Worm (Caenorhabditis elegans) whole organism, early embryonic: ENCODE measurements around the gene C17H12.6.

Experiments
- B0310.2 ChIP-seq: sonication (generic microtip); optimal IDR thresholded peaks from 2 replicates; lab custom pipeline; 2016; ENCODE audit warnings: mild to moderate bottlenecking, missing genetic modification characterization, missing compliant biosample characterization
- aly-1 ChIP-seq: sonication (generic microtip); optimal IDR thresholded peaks from 2 replicates; lab custom pipeline; 2016; ENCODE audit warnings: missing genetic modification characterization, missing compliant biosample characterization
- ama-1 ChIP-seq: fragments of 150-350 bp; optimal IDR thresholded peaks from 2 replicates; lab custom pipeline; 2014
- ets-7 ChIP-seq: sonication (generic microtip); optimal IDR thresholded peaks from 2 replicates; lab custom pipeline; 2016; ENCODE audit warnings: missing genotype, missing genetic modification characterization, missing compliant biosample characterization
- hmbx-1 ChIP-seq: sonication (generic microtip); optimal IDR thresholded peaks from 2 replicates; lab custom pipeline; 2016; ENCODE audit warnings: mild to moderate bottlenecking, missing genetic modification characterization, missing compliant biosample characterization
- pes-1 ChIP-seq: fragments of 200-800 bp; sonication (Bioruptor generic); IDR thresholded peaks from 2 replicates; pipeline ENCODE4 v1.3.6; 2022; ENCODE audit warnings: missing genetic modification reagents, missing genetic modification characterization, missing compliant biosample characterization
- scrt-1 ChIP-seq: fragments of 200-800 bp; sonication (Bioruptor generic); IDR thresholded peaks from 2 replicates; pipeline ENCODE4 v1.3.6; 2022; ENCODE audit warnings: missing genetic modification characterization, missing compliant biosample characterization
- sea-1 ChIP-seq: fragments of 200-800 bp; sonication (Bioruptor generic); conservative IDR thresholded peaks from 2 replicates; pipeline ENCODE4 v1.3.6; 2022; ENCODE audit warnings: missing genetic modification characterization, missing compliant biosample characterization
- tbx-11 ChIP-seq: fragments of 200-800 bp; sonication (Bioruptor generic); IDR thresholded peaks from 2 replicates; pipeline ENCODE4 v1.3.6; 2022; ENCODE audit warnings: missing genetic modification characterization, missing compliant biosample characterization
- tbx-37 ChIP-seq: fragments of 200-800 bp; sonication (Bioruptor generic); conservative IDR thresholded peaks from 2 replicates; pipeline ENCODE4 v1.3.6; 2022; ENCODE audit warnings: missing genetic modification reagents, missing genetic modification characterization, missing compliant biosample characterization
- tra-4 ChIP-seq: sonication (generic microtip); optimal IDR thresholded peaks from 2 replicates; lab custom pipeline; 2017; ENCODE audit warnings: missing genetic modification characterization, missing compliant biosample characterization

DNA sequence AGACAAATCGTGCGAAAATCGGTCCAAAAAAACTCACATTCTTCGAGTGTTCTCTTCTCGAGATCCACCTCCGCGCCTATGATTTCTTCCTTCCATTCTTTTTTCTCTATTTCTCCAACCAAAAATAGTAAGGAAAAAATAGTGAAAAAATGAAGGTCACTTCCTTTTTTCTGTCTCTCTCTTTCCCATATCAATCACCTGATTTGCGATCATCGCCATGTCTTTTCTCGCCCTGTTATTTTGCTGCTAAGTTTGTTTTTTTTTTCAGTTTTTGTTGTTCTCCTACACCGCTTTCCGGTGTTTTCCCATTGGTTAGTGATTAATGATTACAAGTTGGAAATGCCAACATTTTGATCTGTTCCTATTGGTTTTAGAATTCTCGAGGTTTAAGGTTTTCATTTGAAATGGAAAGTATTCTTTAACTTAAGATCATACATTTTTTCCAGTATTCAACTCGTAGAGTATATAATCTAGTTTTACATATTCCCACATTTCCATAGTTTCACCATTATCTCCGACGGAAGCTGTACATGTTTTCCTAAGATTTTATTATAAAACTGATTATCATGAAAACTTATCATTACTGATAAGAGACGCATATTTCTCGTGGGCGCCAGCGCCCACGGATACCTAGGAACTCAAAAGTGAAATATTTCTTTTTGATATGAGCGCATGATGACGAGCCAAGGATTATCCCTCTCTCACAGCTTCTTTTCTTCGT lies 19.4 kb upstream of the C17H12.6 start:
- TF ChIP-seq tbx-37 (GFP tag; lab: Robert Waterston, UW) (no peak), ets-7 (tag; lab: Kevin White, UChicago) (no peak), ama-1 (no peak), scrt-1 (GFP tag; lab: Robert Waterston, UW) (no peak), sea-1 (GFP tag; lab: Robert Waterston, UW) (no peak), tbx-11 (GFP tag; lab: Robert Waterston, UW) (no peak), aly-1 (tag; lab: Kevin White, UChicago) (no peak), tra-4 (tag; lab: Kevin White, UChicago) (no peak), pes-1 (GFP tag; lab: Robert Waterston, UW) (no peak), B0310.2 (no peak), hmbx-1 (no peak)
